Worm (Caenorhabditis elegans) whole organism, L3 larva: ENCODE results near the gene H03E18.1.

Experiments used
- R02D3.7 ChIP-seq: fragments of 150-350 bp; optimal IDR thresholded peaks from 2 replicates; lab custom pipeline; 2014; ENCODE audit warnings: missing biosample characterization, missing genetic modification characterization
- ZK546.5 ChIP-seq: sonication (generic microtip); optimal IDR thresholded peaks from 2 replicates; lab custom pipeline; 2017; ENCODE audit warnings: missing biosample characterization, missing genetic modification characterization
- aly-2 ChIP-seq: fragments of 150-350 bp; optimal IDR thresholded peaks from 2 replicates; lab custom pipeline; 2014; ENCODE audit warnings: missing biosample characterization, missing genetic modification characterization
- ama-1 ChIP-seq: fragments of 150-350 bp; optimal IDR thresholded peaks from 2 replicates; lab custom pipeline; 2018
- ceh-28 ChIP-seq: fragments of 150-350 bp; optimal IDR thresholded peaks from 2 replicates; lab custom pipeline; 2014; ENCODE audit warnings: missing biosample characterization, missing genetic modification reagents, missing genetic modification characterization
- egl-27 ChIP-seq: sonication (generic microtip); optimal IDR thresholded peaks from 4 replicates; lab custom pipeline; 2017; ENCODE audit warnings: missing biosample characterization, missing genetic modification reagents, missing genetic modification characterization
- egl-5 ChIP-seq: fragments of 150-350 bp; optimal IDR thresholded peaks from 2 replicates; lab custom pipeline; 2017; ENCODE audit warnings: missing biosample characterization, missing genetic modification reagents, missing genetic modification characterization, inconsistent platforms
- elt-1 ChIP-seq: fragments of 150-350 bp; optimal IDR thresholded peaks from 2 replicates; lab custom pipeline; 2014; ENCODE audit warnings: missing biosample characterization, missing genetic modification characterization
- elt-2 ChIP-seq: sonication (generic microtip); optimal IDR thresholded peaks from 2 replicates; lab custom pipeline; 2016; ENCODE audit warnings: missing genetic modification reagents, mild to moderate bottlenecking, missing genetic modification characterization, missing compliant biosample characterization
- elt-3 ChIP-seq, 3 experiments: fragments of 150-350 bp in 1 of 3; sonication (generic microtip) in 2 of 3; optimal IDR thresholded peaks; 2 replicates in 2 of 3; 4 replicates in 1 of 3; lab custom pipeline; 2014 to 2017; ENCODE audit warnings: missing biosample characterization in 3 of 3, missing genetic modification characterization in 3 of 3
- hmg-11 ChIP-seq: sonication (generic microtip); optimal IDR thresholded peaks from 2 replicates; lab custom pipeline; 2016; ENCODE audit warnings: missing genetic modification characterization, missing compliant biosample characterization
- jun-1 ChIP-seq: fragments of 150-350 bp; optimal IDR thresholded peaks from 2 replicates; lab custom pipeline; 2014; ENCODE audit warnings: missing biosample characterization, missing genetic modification reagents, missing genetic modification characterization
- lin-15B ChIP-seq: fragments of 150-350 bp; optimal IDR thresholded peaks from 2 replicates; lab custom pipeline; 2014; ENCODE audit warnings: missing biosample characterization, missing genetic modification characterization
- lsy-12 ChIP-seq: sonication (generic microtip); optimal IDR thresholded peaks from 2 replicates; lab custom pipeline; 2016; ENCODE audit warnings: mild to moderate bottlenecking, missing genetic modification characterization, missing compliant biosample characterization
- mdl-1 ChIP-seq: fragments of 150-350 bp; optimal IDR thresholded peaks from 2 replicates; lab custom pipeline; 2014; ENCODE audit warnings: missing biosample characterization, missing genetic modification characterization
- nfya-1 ChIP-seq: sonication (generic microtip); optimal IDR thresholded peaks from 2 replicates; lab custom pipeline; 2017; ENCODE audit warnings: missing genetic modification characterization, mild to moderate bottlenecking, missing compliant biosample characterization, antibody characterized with exemption, moderate library complexity; ENCODE audit not compliant: insufficient read depth
- nhr-11 ChIP-seq: fragments of 150-350 bp; optimal IDR thresholded peaks from 2 replicates; lab custom pipeline; 2014; ENCODE audit warnings: missing biosample characterization, missing genetic modification characterization
- nhr-23 ChIP-seq: fragments of 150-350 bp; optimal IDR thresholded peaks from 2 replicates; lab custom pipeline; 2014; ENCODE audit warnings: missing biosample characterization, missing genetic modification reagents, missing genetic modification characterization
- nhr-237 ChIP-seq: fragments of 150-350 bp; optimal IDR thresholded peaks from 2 replicates; lab custom pipeline; 2014; ENCODE audit warnings: missing biosample characterization, missing genetic modification characterization
- nhr-25 ChIP-seq: sonication (generic microtip); optimal IDR thresholded peaks from 2 replicates; lab custom pipeline; 2017; ENCODE audit warnings: missing biosample characterization, missing genetic modification characterization
- nhr-28 ChIP-seq: fragments of 150-350 bp; optimal IDR thresholded peaks from 2 replicates; lab custom pipeline; 2014; ENCODE audit warnings: missing biosample characterization, missing genetic modification characterization
- nhr-43 ChIP-seq: sonication (generic microtip); optimal IDR thresholded peaks from 2 replicates; lab custom pipeline; 2016; ENCODE audit warnings: mild to moderate bottlenecking, missing genetic modification characterization, missing compliant biosample characterization; ENCODE audit not compliant: poor library complexity, severe bottlenecking
- nhr-76 ChIP-seq: fragments of 150-350 bp; sonication (generic microtip); optimal IDR thresholded peaks from 5 replicates; lab custom pipeline; 2014; ENCODE audit warnings: missing biosample characterization, missing genetic modification characterization
- nhr-77 ChIP-seq: fragments of 150-350 bp; optimal IDR thresholded peaks from 2 replicates; lab custom pipeline; 2014; ENCODE audit warnings: missing biosample characterization, missing genetic modification characterization
- pha-4 ChIP-seq: fragments of 150-350 bp; optimal IDR thresholded peaks from 2 replicates; lab custom pipeline; 2014; ENCODE audit warnings: missing biosample characterization, missing genetic modification reagents, missing genetic modification characterization
- pqm-1 ChIP-seq: fragments of 150-350 bp; optimal IDR thresholded peaks from 2 replicates; lab custom pipeline; 2017; ENCODE audit warnings: missing biosample characterization, missing genetic modification characterization, inconsistent platforms
- skn-1 ChIP-seq: fragments of 150-350 bp; optimal IDR thresholded peaks from 2 replicates; lab custom pipeline; 2014; ENCODE audit warnings: missing biosample characterization, missing genetic modification characterization
- tbx-2 ChIP-seq: sonication (generic microtip); optimal IDR thresholded peaks from 2 replicates; lab custom pipeline; 2016; ENCODE audit warnings: mild to moderate bottlenecking, missing genetic modification characterization, missing compliant biosample characterization
- unc-39 ChIP-seq: sonication (generic microtip); optimal IDR thresholded peaks from 4 replicates; lab custom pipeline; 2017; ENCODE audit warnings: missing biosample characterization, missing genetic modification characterization
- unc-62 ChIP-seq: fragments of 150-350 bp; sonication (generic microtip); optimal IDR thresholded peaks from 4 replicates; lab custom pipeline; 2014; ENCODE audit warnings: missing biosample characterization, missing genetic modification reagents, missing genetic modification characterization
- ztf-11 ChIP-seq: fragments of 150-350 bp; optimal IDR thresholded peaks from 2 replicates; lab custom pipeline; 2014; ENCODE audit warnings: missing biosample characterization, missing genetic modification characterization
- ztf-4 ChIP-seq: fragments of 150-350 bp; optimal IDR thresholded peaks from 2 replicates; lab custom pipeline; 2014; ENCODE audit warnings: missing biosample characterization, missing genetic modification characterization

Gene H03E18.1

DNA sequence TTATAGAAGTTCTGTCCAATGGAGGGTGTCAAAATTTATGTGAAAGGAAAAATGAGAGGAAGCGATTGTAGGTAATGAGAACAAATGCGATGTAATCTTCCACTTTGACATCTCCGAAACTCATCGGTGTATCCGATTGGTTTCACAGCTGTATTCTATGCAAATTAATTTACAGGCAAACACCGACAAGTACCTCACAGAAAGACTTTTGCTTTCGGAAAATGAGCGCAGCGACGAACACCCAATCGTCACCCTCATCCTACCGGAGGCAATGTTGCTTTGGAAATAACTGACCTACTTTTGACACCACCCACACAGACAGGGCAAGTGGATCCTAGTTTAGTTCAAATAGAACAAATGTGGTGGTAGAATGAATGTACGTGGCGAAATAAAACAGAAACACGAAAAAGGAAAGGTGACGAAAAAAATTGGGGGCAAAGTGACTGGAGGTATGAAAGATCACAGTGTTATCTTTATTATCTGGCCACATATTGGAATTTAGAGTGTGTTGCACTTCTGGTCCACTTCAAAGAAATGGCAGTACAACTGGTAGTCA lies 43.7 kb upstream of the H03E18.1 start:
- TF ChIP-seq nhr-23 (tag; lab: Kevin White, UChicago) (peak; percentile 12), nhr-28 (no peak)
- TF ChIP-seq, all 47 proteins: peak for 1

DNA sequence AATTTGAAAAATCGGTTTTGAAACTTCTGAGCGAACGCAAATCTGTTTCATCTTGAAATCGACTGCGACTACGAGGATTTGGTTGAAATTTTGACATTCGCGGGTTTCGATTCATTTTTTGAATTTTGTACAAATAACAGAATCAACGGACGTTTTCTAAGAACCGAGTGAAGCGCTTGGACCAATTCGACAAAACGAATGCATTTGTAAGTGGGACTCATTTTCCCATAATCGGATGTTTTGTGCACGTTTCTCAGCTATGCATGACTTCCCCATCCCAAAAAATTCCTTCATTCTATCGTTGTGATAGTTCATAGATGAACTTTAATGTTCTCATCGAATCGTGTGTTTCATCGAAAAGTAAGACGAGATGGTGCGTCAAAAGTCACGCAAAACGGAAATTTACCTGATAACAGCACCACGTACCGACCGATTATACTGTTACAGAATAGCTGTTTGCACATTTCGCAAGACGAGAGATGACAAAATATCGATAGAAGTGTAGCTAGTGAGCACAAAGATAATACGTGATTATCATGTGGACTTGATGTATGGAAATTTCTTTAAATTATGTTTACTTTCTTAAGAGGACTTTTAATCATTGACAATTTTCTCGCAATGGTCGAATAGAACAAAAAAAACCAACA lies 37.4 kb upstream of the H03E18.1 start, which contains the start of gene mec-10:
mec-10 (minus strand) TSS at position 189 of the 647 bp plus-strand sequence.
- TF ChIP-seq pha-4 (tag; lab: Kevin White, UChicago) = peak; percentile 35
- TF ChIP-seq elt-2 = peak; percentile 91
- TF ChIP-seq pqm-1 = peak; percentile 97
- TF ChIP-seq nhr-76 (tag; lab: Kevin White, UChicago) = no peak

DNA sequence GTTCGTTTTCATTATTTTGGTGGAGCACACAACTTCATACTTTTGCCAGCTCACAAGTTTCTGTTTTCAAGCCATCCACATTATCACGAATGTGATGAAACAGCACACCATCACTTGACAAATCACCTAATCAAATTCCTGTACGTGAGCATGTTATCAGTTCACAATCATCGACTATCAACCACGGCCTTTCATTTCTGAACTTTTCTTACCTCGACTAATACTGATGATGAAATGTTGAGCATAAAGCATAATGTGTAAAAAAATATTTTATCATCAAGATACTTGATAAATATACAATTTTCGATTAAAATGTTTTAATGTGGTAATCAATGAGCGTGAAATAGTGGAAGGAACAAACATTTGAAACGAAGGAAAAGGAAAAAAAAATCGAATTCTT lies 34.2 kb upstream of the H03E18.1 start:
- TF ChIP-seq lin-15B (tag; lab: Kevin White, UChicago) (no peak), nhr-237 (tag; lab: Kevin White, UChicago) (no peak), pha-4 (tag; lab: Kevin White, UChicago) (peak; percentile 59), pqm-1 (peak; percentile 98), skn-1 (peak; percentile 11), nhr-11 (tag; lab: Kevin White, UChicago) (no peak), nhr-77 (tag; lab: Kevin White, UChicago) (peak; percentile 68), ceh-28 (tag; lab: Kevin White, UChicago) (peak; percentile 56), mdl-1 (tag; lab: Kevin White, UChicago) (no peak), ama-1 (lab: Kevin White, UChicago) (peak; percentile 55), unc-39 (tag; lab: Kevin White, UChicago) (no peak), elt-1 (tag; lab: Kevin White, UChicago) (no peak), hmg-11 (tag; lab: Kevin White, UChicago) (no peak), jun-1 (tag; lab: Kevin White, UChicago) (peak; percentile 77), elt-2 (peak; percentile 99)

DNA sequence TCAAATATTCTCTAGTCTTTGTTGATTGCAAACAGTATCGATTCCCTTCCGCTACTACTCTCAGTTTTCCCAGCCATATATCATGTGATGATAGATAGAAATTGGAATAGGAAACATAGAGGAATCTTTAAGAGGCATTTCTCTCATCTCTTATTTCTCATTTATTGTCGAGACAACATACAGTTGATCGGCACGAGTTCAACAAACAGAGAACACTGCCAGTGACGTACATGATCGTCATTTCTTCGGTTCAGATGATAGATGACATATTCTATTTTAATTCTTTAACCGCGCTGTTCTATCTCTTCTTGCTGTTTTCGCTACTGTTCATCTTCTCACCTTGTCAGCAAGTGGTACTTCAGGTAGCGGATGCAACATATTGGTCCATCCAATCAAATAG lies 32.5 kb upstream of the H03E18.1 start:
- TF ChIP-seq egl-27 (tag; lab: Kevin White, UChicago) (peak; percentile 54), mdl-1 (tag; lab: Kevin White, UChicago) (peak; percentile 51), R02D3.7 (tag; lab: Kevin White, UChicago) (peak; percentile 61), nhr-237 (tag; lab: Kevin White, UChicago) (no peak), ztf-11 (tag; lab: Kevin White, UChicago) (no peak), lsy-12 (tag; lab: Kevin White, UChicago) (peak; percentile 45), tbx-2 (tag; lab: Kevin White, UChicago) (peak; percentile 69), egl-5 (tag; lab: Kevin White, UChicago) (no peak), ZK546.5 (tag; lab: Kevin White, UChicago) (no peak), unc-62 (GFP tag; lab: Kevin White, UChicago) (peak; percentile 68), nhr-28 (peak; percentile 35), aly-2 (no peak), nhr-77 (tag; lab: Kevin White, UChicago) (peak; percentile 15), ama-1 (lab: Kevin White, UChicago) (peak; percentile 20), lin-15B (tag; lab: Kevin White, UChicago) (no peak), nhr-11 (tag; lab: Kevin White, UChicago) (no peak), nhr-43 (tag; lab: Kevin White, UChicago) (peak; percentile 99), jun-1 (tag; lab: Kevin White, UChicago) (peak; percentile 9), elt-3 (tag; optimal IDR thresholded peaks at IDR 0.05; lab: Kevin White, UChicago) (peak in 2 of 3 experiments; percentile 81 to 83), nhr-76 (tag; lab: Kevin White, UChicago) (peak; percentile 80), ztf-4 (peak; percentile 29), nhr-23 (tag; lab: Kevin White, UChicago) (peak; percentile 99), ceh-28 (tag; lab: Kevin White, UChicago) (peak; percentile 71), nfya-1 (tag; lab: Kevin White, UChicago) (peak; percentile 46), nhr-25 (tag; lab: Kevin White, UChicago) (peak; percentile 91)
